Worm (Caenorhabditis elegans) whole organism, young adult: Measurements from ENCODE around the gene frm-8.

Experiments
- B0019.2 ChIP-seq: fragments of 200-800 bp; sonication (Bioruptor generic); conservative IDR thresholded peaks from 2 replicates; pipeline ENCODE4 v1.3.6; 2022; ENCODE audit warnings: missing genetic modification reagents, missing genetic modification characterization, missing compliant biosample characterization
- F23B12.7 ChIP-seq: sonication (generic microtip); optimal IDR thresholded peaks from 2 replicates; lab custom pipeline; 2017; ENCODE audit warnings: missing genetic modification characterization, mild to moderate bottlenecking, missing compliant biosample characterization, antibody characterized with exemption, moderate library complexity; ENCODE audit not compliant: insufficient read depth
- F33H1.4 ChIP-seq: fragments of 200-800 bp; sonication (Bioruptor generic); IDR thresholded peaks from 2 replicates; pipeline ENCODE4 v1.3.6; 2022; ENCODE audit warnings: missing genetic modification reagents, missing genetic modification characterization, missing compliant biosample characterization
- F37B4.10 ChIP-seq: fragments of 200-800 bp; sonication (Bioruptor generic); IDR thresholded peaks from 2 replicates; pipeline ENCODE4 v1.3.6; 2022; ENCODE audit warnings: missing genetic modification characterization, missing compliant biosample characterization
- T07F8.4 ChIP-seq: sonication (generic microtip); optimal IDR thresholded peaks from 2 replicates; lab custom pipeline; 2016; ENCODE audit warnings: mild to moderate bottlenecking, missing genetic modification characterization, moderate library complexity, missing compliant biosample characterization
- Y53G8AR.9 ChIP-seq: fragments of 200-800 bp; sonication (Bioruptor generic); conservative IDR thresholded peaks from 2 replicates; pipeline ENCODE4 v1.3.6; 2022; ENCODE audit warnings: missing genetic modification reagents, missing genetic modification characterization, missing compliant biosample characterization
- ama-1 ChIP-seq, 3 experiments: fragments of 150-350 bp in 1 of 3; sonication (generic microtip) in 2 of 3; optimal IDR thresholded peaks; 2 replicates each; lab custom pipeline; 2014 to 2018; ENCODE audit warnings: missing biosample characterization in 2 of 3, missing genetic modification characterization in 2 of 3, missing genetic modification reagents in 2 of 3
- bed-2 ChIP-seq: fragments of 200-800 bp; sonication (Bioruptor generic); IDR thresholded peaks from 2 replicates; pipeline ENCODE4 v1.3.6; 2022; ENCODE audit warnings: missing genetic modification reagents, missing genetic modification characterization, missing compliant biosample characterization
- chd-7 ChIP-seq: sonication (generic microtip); optimal IDR thresholded peaks from 2 replicates; lab custom pipeline; 2016; ENCODE audit warnings: mild to moderate bottlenecking, missing genetic modification characterization, moderate library complexity, missing compliant biosample characterization
- die-1 ChIP-seq: sonication (generic microtip); optimal IDR thresholded peaks from 2 replicates; lab custom pipeline; 2016; ENCODE audit warnings: missing genotype, mild to moderate bottlenecking, missing genetic modification characterization, missing compliant biosample characterization
- efl-1 ChIP-seq: fragments of 150-350 bp; optimal IDR thresholded peaks from 2 replicates; lab custom pipeline; 2014; ENCODE audit warnings: missing biosample characterization, missing genetic modification reagents, missing genetic modification characterization
- egrh-3 ChIP-seq: fragments of 200-800 bp; sonication (Bioruptor generic); IDR thresholded peaks from 2 replicates; pipeline ENCODE4 v1.3.6; 2022; ENCODE audit warnings: missing genetic modification reagents, missing genetic modification characterization, missing compliant biosample characterization
- fkh-3 ChIP-seq: sonication (generic microtip); optimal IDR thresholded peaks from 2 replicates; lab custom pipeline; 2016; ENCODE audit warnings: mild to moderate bottlenecking, missing genetic modification characterization, missing compliant biosample characterization
- gei-17 ChIP-seq: fragments of 200-800 bp; sonication (Bioruptor generic); optimal IDR thresholded peaks from 2 replicates; lab custom pipeline; 2018; ENCODE audit warnings: mild to moderate bottlenecking, missing genetic modification characterization, missing compliant biosample characterization
- hlh-12 ChIP-seq: sonication (generic microtip); optimal IDR thresholded peaks from 2 replicates; lab custom pipeline; 2016; ENCODE audit warnings: missing genetic modification characterization, missing compliant biosample characterization
- hmg-1.2 ChIP-seq: fragments of 200-800 bp; sonication (Bioruptor generic); IDR thresholded peaks from 2 replicates; pipeline ENCODE4 v1.3.6; 2022; ENCODE audit warnings: missing genetic modification reagents, missing genetic modification characterization, missing compliant biosample characterization
- hmg-20 ChIP-seq: fragments of 200-800 bp; sonication (Bioruptor generic); IDR thresholded peaks from 2 replicates; pipeline ENCODE4 v1.3.6; 2022; ENCODE audit warnings: missing genetic modification reagents, missing genetic modification characterization, missing compliant biosample characterization
- lin-26 ChIP-seq: fragments of 200-800 bp; sonication (Bioruptor generic); IDR thresholded peaks from 2 replicates; pipeline ENCODE4 v1.3.6; 2022; ENCODE audit warnings: missing genetic modification reagents, missing genetic modification characterization, missing compliant biosample characterization
- lin-35 ChIP-seq, 3 experiments: fragments of 150-350 bp in 2 of 3; sonication (generic microtip) in 1 of 3; optimal IDR thresholded peaks; 2 replicates each; lab custom pipeline; 2014 to 2018; ENCODE audit warnings: missing biosample characterization in 3 of 3, missing genetic modification characterization in 3 of 3, missing genetic modification reagents in 3 of 3
- lin-54 ChIP-seq: fragments of 200-800 bp; sonication (Bioruptor generic); optimal IDR thresholded peaks from 2 replicates; lab custom pipeline; 2018; ENCODE audit warnings: mild to moderate bottlenecking, missing genetic modification characterization, missing compliant biosample characterization
- lsl-1 ChIP-seq: fragments of 200-800 bp; sonication (Bioruptor generic); optimal IDR thresholded peaks from 2 replicates; lab custom pipeline; 2018; ENCODE audit warnings: mild to moderate bottlenecking, missing genetic modification characterization, moderate library complexity, missing compliant biosample characterization
- mcd-1 ChIP-seq: fragments of 200-800 bp; sonication (Bioruptor generic); IDR thresholded peaks from 2 replicates; pipeline ENCODE4 v1.3.6; 2022; ENCODE audit warnings: missing genetic modification reagents, missing genetic modification characterization, missing compliant biosample characterization
- mes-4 ChIP-seq: sonication (generic microtip); optimal IDR thresholded peaks from 2 replicates; lab custom pipeline; 2016; ENCODE audit warnings: missing genotype, missing genetic modification characterization, missing compliant biosample characterization
- nfya-2 ChIP-seq: fragments of 200-800 bp; sonication (Bioruptor generic); IDR thresholded peaks from 2 replicates; pipeline ENCODE4 v1.3.6; 2022; ENCODE audit warnings: missing genetic modification reagents, missing genetic modification characterization, missing compliant biosample characterization
- nhr-179 ChIP-seq: sonication (generic microtip); optimal IDR thresholded peaks from 2 replicates; lab custom pipeline; 2016; ENCODE audit warnings: mild to moderate bottlenecking, missing genetic modification characterization, missing compliant biosample characterization
- nhr-90 ChIP-seq: sonication (generic microtip); optimal IDR thresholded peaks from 2 replicates; lab custom pipeline; 2016; ENCODE audit warnings: missing genotype, mild to moderate bottlenecking, missing genetic modification characterization, missing compliant biosample characterization
- pbrm-1 ChIP-seq: fragments of 200-800 bp; sonication (Bioruptor generic); IDR thresholded peaks from 2 replicates; pipeline ENCODE4 v1.3.6; 2022; ENCODE audit warnings: missing genetic modification reagents, missing genetic modification characterization, missing compliant biosample characterization
- pha-4 ChIP-seq: fragments of 150-350 bp; sonication (generic microtip); optimal IDR thresholded peaks from 2 replicates; lab custom pipeline; 2014; ENCODE audit warnings: missing biosample characterization, missing genetic modification reagents, missing genetic modification characterization
- rcor-1 ChIP-seq: fragments of 200-800 bp; sonication (Bioruptor generic); IDR thresholded peaks from 2 replicates; pipeline ENCODE4 v1.3.6; 2022; ENCODE audit warnings: missing genetic modification reagents, missing genetic modification characterization, missing compliant biosample characterization
- rpc-1 ChIP-seq, 2 experiments: fragments of 150-350 bp in 1 of 2; sonication (generic microtip) in 1 of 2; optimal IDR thresholded peaks; 2 replicates each; lab custom pipeline; 2014 to 2018; ENCODE audit warnings: missing biosample characterization in 1 of 2, missing genetic modification characterization in 1 of 2, missing genetic modification reagents in 1 of 2, missing genotype in 1 of 2
- sea-2 ChIP-seq: fragments of 200-800 bp; sonication (Bioruptor generic); IDR thresholded peaks from 2 replicates; pipeline ENCODE4 v1.3.6; 2022; ENCODE audit warnings: missing genetic modification characterization, missing compliant biosample characterization
- snpc-4 ChIP-seq, 5 experiments: fragments of 150-350 bp in 1 of 5; sonication (generic microtip) in 4 of 5; optimal IDR thresholded peaks; 2 replicates each; lab custom pipeline; 2014 to 2018; ENCODE audit warnings: missing genetic modification characterization in 5 of 5, missing biosample characterization in 3 of 5, antibody characterized with exemption in 2 of 5, mild to moderate bottlenecking in 2 of 5, missing compliant biosample characterization in 2 of 5, missing genotype in 2 of 5, moderate library complexity in 2 of 5, missing genetic modification reagents in 1 of 5
- tbp1 ChIP-seq: fragments of 200-800 bp; sonication (Bioruptor generic); optimal IDR thresholded peaks from 2 replicates; lab custom pipeline; 2018; ENCODE audit warnings: mild to moderate bottlenecking, missing genetic modification characterization, missing compliant biosample characterization
- tlf-1 ChIP-seq: fragments of 200-800 bp; sonication (Bioruptor generic); optimal IDR thresholded peaks from 2 replicates; lab custom pipeline; 2018; ENCODE audit warnings: mild to moderate bottlenecking, missing genetic modification characterization, missing compliant biosample characterization
- unc-62 ChIP-seq: fragments of 150-350 bp; optimal IDR thresholded peaks from 2 replicates; lab custom pipeline; 2014; ENCODE audit warnings: missing biosample characterization, missing genetic modification reagents, missing genetic modification characterization
- zfh-2 ChIP-seq: fragments of 200-800 bp; sonication (Bioruptor generic); conservative IDR thresholded peaks from 2 replicates; pipeline ENCODE4 v1.3.6; 2022; ENCODE audit warnings: missing genetic modification reagents, missing genetic modification characterization, missing compliant biosample characterization
- zim-3 ChIP-seq: sonication (generic microtip); optimal IDR thresholded peaks from 2 replicates; lab custom pipeline; 2017; ENCODE audit warnings: mild to moderate bottlenecking, missing genetic modification characterization, moderate library complexity, missing compliant biosample characterization
- ztf-22 ChIP-seq: fragments of 200-800 bp; sonication (Bioruptor generic); optimal IDR thresholded peaks from 2 replicates; lab custom pipeline; 2018; ENCODE audit warnings: mild to moderate bottlenecking, missing genetic modification characterization, moderate library complexity, missing compliant biosample characterization
- ztf-26 ChIP-seq: sonication (generic microtip); optimal IDR thresholded peaks from 2 replicates; lab custom pipeline; 2017; ENCODE audit warnings: missing genetic modification characterization, missing compliant biosample characterization
- ztf-28 ChIP-seq: fragments of 200-800 bp; sonication (Bioruptor generic); IDR thresholded peaks from 2 replicates; pipeline ENCODE4 v1.3.6; 2022; ENCODE audit warnings: missing genetic modification reagents, missing genetic modification characterization, missing compliant biosample characterization

frm-8 gene

DNA sequence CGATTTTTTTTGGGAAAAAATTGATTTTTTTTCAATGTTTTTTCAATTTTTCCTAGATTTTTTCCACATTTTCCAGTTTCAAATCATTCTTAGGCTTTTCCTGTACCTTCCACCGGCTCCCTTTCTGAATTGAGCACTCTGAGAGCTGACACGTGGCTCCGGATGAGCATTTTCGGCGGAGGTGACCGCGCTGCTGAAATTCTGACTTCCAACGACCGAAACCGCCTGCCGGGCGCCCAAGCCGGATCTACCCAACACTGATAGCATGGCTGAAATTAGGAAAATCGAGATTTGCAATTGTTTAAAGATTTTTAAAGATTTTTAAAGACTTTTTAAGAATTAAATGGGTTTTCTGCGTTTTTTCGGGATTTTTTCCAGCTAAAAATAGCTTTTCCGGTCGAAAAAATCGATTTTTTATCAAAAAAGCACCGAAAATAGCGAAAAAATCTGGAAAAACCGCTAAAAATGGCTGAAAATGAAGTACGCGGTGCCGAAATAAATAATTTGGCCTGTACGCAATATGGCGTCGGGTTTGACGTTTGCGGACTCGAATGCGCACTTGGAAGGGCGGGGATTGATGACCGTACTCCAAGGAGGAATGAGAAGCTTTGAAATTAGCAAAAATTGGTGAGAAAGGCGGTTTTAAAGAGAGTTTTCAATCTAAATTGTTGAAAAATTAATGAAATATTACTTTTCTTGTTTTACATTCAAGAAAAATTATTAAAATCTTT, 29.5 kb upstream of the frm-8 start, which contains the start of gene nduf-9:
Gene nduf-9, minus strand, starts transcription at position 269 of the 731 bp plus-strand sequence.
- no peak for TF ChIP-seq Y53G8AR.9 (GFP tag; lab: Robert Waterston, UW)
- peak; percentile 71 for TF ChIP-seq lsl-1
- TF ChIP-seq snpc-4 (GFP tag; optimal IDR thresholded peaks at IDR 0.05; lab: Kevin White, UChicago) = no peak
- TF ChIP-seq snpc-4 (tag; optimal IDR thresholded peaks at IDR 0.05; lab: Kevin White, UChicago) = peak in 1 of 4 experiments; percentile 27
- TF ChIP-seq efl-1 (GFP tag; lab: Kevin White, UChicago) = no peak
- TF ChIP-seq pha-4 = no peak
- peak; percentile 52 for TF ChIP-seq mcd-1
- TF ChIP-seq ztf-28 = 0 out of 2 replicates have a peak, but pooled peaks have one; percentile 8
- peak; percentile 56; the same call in 1 of the 2 replicates for TF ChIP-seq zfh-2
- TF ChIP-seq F23B12.7 (tag; lab: Kevin White, UChicago) = peak; percentile 33
- TF ChIP-seq lin-35 (GFP tag; optimal IDR thresholded peaks at IDR 0.05; lab: Kevin White, UChicago) = peak in 1 of 3 experiments; percentile 38
- no peak for TF ChIP-seq hlh-12 (tag; lab: Kevin White, UChicago)
- peak; percentile 37 for TF ChIP-seq F33H1.4
- 0 out of 2 replicates have a peak, but pooled peaks have one; percentile 9 for TF ChIP-seq rcor-1 (GFP tag; lab: Robert Waterston, UW)
- TF ChIP-seq, all 124 proteins: peak for 9

DNA sequence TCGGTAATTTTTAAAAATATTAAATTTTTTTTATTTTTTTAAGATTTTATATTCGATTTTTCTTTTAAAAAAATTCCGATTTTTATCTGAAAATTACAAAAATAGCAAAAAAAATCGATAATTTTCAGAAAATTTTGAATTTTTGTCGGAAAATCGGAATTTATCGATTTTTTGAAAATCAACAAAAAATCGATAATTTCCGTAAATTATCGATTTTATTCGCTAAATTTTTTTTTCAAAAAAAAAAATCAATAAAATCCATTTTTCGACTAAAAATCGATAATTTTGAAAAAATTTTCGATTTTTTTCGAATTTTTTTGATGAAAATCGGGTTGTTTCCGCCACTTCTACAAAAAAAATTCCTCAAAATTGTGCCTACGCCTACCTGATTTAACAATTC, 23.4 kb upstream of the frm-8 start:
- TF ChIP-seq bed-2 (no peak), efl-1 (GFP tag; lab: Kevin White, UChicago) (no peak)

DNA sequence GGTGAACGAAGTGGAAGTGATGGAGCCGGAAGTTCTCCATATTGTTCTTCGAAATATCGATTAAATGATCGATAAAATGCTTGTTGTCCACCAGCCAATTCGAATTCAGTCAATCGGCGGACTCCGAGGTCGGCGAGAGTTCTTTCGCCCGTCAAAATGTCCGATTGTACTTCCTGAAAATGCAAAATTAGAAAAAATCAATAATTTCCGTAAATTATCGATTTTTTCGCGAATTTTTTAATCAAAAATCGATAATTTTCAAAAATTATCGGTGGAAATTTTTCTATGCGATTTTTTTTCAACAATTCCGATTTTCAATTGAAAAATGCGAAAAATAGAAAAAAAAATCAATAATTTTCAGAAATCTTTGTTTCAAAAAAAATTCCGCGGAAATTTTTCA, 23.0 kb upstream of the frm-8 start:
- no peak for TF ChIP-seq chd-7 (tag; lab: Kevin White, UChicago)
- no peak for TF ChIP-seq sea-2 (GFP tag; lab: Robert Waterston, UW)
- TF ChIP-seq Y53G8AR.9 (GFP tag; lab: Robert Waterston, UW) = no peak
- TF ChIP-seq gei-17 (GFP tag; lab: Kevin White, UChicago) = no peak

DNA sequence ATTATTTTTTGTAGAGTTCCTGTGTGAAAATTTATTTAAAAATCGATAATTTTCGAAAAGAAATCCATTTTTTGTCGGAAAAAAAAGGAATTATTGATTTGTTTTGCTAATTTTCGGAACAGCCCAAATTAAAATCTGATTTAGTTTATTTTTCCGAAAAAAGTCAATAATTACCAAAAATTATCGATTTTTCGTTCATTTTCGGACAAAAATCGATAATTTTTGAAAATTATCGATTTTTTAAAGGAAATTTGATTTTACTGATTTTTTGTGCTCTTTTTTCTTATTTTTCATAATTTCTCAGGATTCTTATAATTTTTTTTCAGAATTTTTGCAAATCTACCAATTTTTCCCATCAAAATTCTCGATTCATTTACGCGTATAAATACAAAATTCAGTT, 22.4 kb upstream of the frm-8 start:
- TF ChIP-seq ama-1 (optimal IDR thresholded peaks at IDR 0.05; lab: Kevin White, UChicago) (no peak), ama-1 (GFP tag; optimal IDR thresholded peaks at IDR 0.05; lab: Kevin White, UChicago) (no peak), mes-4 (no peak), T07F8.4 (tag; lab: Kevin White, UChicago) (no peak), zim-3 (tag; lab: Kevin White, UChicago) (no peak), B0019.2 (GFP tag; lab: Robert Waterston, UW) (no peak), tbp1 (no peak), pbrm-1 (GFP tag; lab: Robert Waterston, UW) (no peak), fkh-3 (no peak), nhr-179 (tag; lab: Kevin White, UChicago) (no peak), nfya-2 (GFP tag; lab: Robert Waterston, UW) (no peak), lin-26 (no peak)

DNA sequence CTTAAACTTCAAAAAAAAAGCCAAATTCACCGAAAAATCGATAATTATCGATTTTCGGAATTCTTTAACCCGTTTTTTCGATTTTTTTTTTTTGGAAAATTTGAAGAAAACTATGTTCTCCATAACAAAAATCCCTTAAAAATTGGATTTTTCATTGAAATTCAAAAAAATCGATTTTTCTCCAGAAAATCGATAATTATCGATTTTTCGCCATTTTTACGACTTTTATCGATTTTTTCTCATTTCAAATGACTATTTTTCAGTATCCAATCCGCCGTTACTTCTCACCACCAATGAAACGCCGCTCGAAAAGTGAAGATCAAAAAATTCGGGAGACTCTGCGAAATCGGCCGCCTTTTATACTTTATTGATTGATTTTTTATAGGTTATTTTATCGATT, 21.9 kb upstream of the frm-8 start:
- TF ChIP-seq die-1 (tag; lab: Kevin White, UChicago) (no peak), rcor-1 (GFP tag; lab: Robert Waterston, UW) (no peak), lin-26 (no peak), hmg-20 (GFP tag; lab: Robert Waterston, UW) (no peak), egrh-3 (no peak), hmg-1.2 (no peak), rpc-1 (optimal IDR thresholded peaks at IDR 0.05; lab: Kevin White, UChicago) (no peak), rpc-1 (tag; optimal IDR thresholded peaks at IDR 0.05; lab: Kevin White, UChicago) (no peak), lsl-1 (no peak), nhr-90 (tag; lab: Kevin White, UChicago) (no peak), lin-54 (no peak), unc-62 (GFP tag; lab: Kevin White, UChicago) (no peak), F37B4.10 (GFP tag; lab: Robert Waterston, UW) (no peak), ztf-22 (no peak), ztf-28 (no peak), tlf-1 (GFP tag; lab: Kevin White, UChicago) (no peak), nfya-2 (GFP tag; lab: Robert Waterston, UW) (no peak), ztf-26 (tag; lab: Kevin White, UChicago) (no peak)
